Fruit fly (Drosophila melanogaster) whole organism, wandering third instar larva: ENCODE data around the gene CG9674.

Experiments used
- Hr78 ChIP-seq: fragments of >200 bp; optimal IDR thresholded peaks from 2 replicates; lab custom pipeline; 2017; ENCODE audit warnings: missing biosample characterization, missing genetic modification characterization
- sv ChIP-seq: fragments of 200-800 bp; sonication (Bioruptor generic); optimal IDR thresholded peaks from 3 replicates; lab custom pipeline; 2016; ENCODE audit warnings: missing biosample characterization, missing genetic modification characterization

DNA sequence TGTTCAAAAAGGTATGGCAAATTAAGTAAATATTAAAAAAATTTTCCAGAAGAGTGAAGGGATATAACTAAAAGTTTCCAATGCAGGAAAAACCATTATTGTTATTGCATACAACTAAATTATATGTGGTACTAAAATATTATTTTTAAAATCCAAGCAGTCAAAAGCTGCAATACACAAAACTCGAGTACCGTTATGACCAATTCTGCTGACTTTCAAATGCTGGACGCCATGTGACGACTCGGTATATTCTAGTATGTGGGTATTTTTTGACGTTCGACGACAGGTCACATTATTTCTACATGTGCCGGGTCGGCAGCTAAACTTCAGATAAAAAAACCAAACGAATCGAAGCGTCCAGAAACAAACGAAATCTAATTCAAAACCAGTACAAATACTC lies 608 bp upstream of the CG9674 start:
- TF ChIP-seq sv (GFP tag; lab: Kevin White, UChicago) (no peak), Hr78 (GFP tag; lab: Kevin White, UChicago) (no peak)
